Worm (Caenorhabditis elegans): ENCODE measurements around the gene nhr-178.

The nhr-178 gene

DNA sequence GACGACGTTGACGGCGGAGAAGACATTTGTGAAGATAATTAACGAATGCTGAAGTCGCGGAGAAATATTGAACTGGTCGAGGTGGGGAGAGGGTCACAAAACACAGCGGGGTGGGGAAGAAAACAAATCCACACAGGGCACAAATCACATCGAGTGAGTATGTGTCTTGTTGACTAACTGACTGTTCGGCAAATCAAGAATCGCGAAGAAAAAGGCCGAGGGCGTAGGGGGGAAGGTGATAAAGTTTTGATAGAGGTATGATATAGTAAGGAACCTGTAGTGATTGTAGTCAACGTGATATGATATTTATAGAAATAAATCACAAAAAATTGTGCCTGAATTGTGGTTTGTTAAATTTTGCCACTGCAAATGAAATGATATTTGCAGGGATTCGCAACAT is at the start of gene nhr-178:
TSS of gene nhr-178 (minus strand) at position 164 of the 400 bp plus-strand sequence.
- TF ChIP-seq ceh-36 (tag; optimal IDR thresholded peaks at IDR 0.05) (no peak), ama-1 (optimal IDR thresholded peaks at IDR 0.05) (no peak), ceh-13 (GFP tag; optimal IDR thresholded peaks at IDR 0.05) (no peak), tbx-37 (GFP tag; conservative IDR thresholded peaks at IDR 0.05) (no peak), B0310.2 (tag; optimal IDR thresholded peaks at IDR 0.05) (no peak), sea-1 (GFP tag; conservative IDR thresholded peaks at IDR 0.05) (no peak), ets-7 (tag; optimal IDR thresholded peaks at IDR 0.05) (no peak)

- TF ChIP-seq tbx-11 (GFP tag; IDR thresholded peaks at IDR 0.05) (no peak), sea-1 (GFP tag; conservative IDR thresholded peaks at IDR 0.05) (no peak), aly-1 (tag; optimal IDR thresholded peaks at IDR 0.05) (no peak), hnd-1 (tag; optimal IDR thresholded peaks at IDR 0.05) (no peak), tbx-37 (GFP tag; conservative IDR thresholded peaks at IDR 0.05) (no peak), tra-4 (tag; optimal IDR thresholded peaks at IDR 0.05) (no peak), ama-1 (optimal IDR thresholded peaks at IDR 0.05) (no peak), scrt-1 (GFP tag; IDR thresholded peaks at IDR 0.05) (no peak), hmbx-1 (tag; optimal IDR thresholded peaks at IDR 0.05) (no peak), pes-1 (GFP tag; IDR thresholded peaks at IDR 0.05) (no peak), flt-1 (GFP tag; IDR thresholded peaks at IDR 0.05) (no peak), F13C5.2 (tag; optimal IDR thresholded peaks at IDR 0.05) (no peak), ceh-36 (tag; optimal IDR thresholded peaks at IDR 0.05) (no peak)
These were observed 47.1 kb upstream of the nhr-178 start, which contains the start of gene irld-11 for ce11 chrV:1654845-1655244. Gene irld-11 (plus strand): TSS chrV:1655145.

DNA sequence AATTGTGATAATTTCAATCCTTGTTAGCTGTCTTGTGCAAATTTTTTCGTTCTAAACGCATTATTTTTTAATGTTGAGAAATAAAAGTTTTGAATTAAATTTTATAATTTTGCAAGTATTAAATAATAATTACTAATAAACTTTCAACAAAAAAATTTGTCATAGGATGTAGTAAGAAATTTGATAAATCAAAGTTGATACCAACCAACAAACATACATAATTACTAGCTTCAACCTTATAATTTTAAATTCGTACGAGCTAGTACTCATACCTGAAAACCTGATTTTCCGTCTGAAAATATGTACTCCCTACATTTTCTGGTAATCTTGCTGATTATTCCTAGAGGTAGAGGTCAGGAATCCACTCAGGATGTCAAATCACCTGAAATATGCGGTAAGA is 43.3 kb upstream of the nhr-178 start, which contains the start of gene irld-44:
TSS of gene irld-44 (plus strand) at position 301 of the 400 bp plus-strand sequence.
- no peak for TF ChIP-seq flt-1 (GFP tag; IDR thresholded peaks at IDR 0.05)
- no peak for TF ChIP-seq F13C5.2 (tag; optimal IDR thresholded peaks at IDR 0.05)
- no peak for TF ChIP-seq scrt-1 (GFP tag; IDR thresholded peaks at IDR 0.05)
- TF ChIP-seq hnd-1 (tag; optimal IDR thresholded peaks at IDR 0.05) = no peak
- TF ChIP-seq tra-4 (tag; optimal IDR thresholded peaks at IDR 0.05) = no peak
- no peak for TF ChIP-seq hmg-4 (GFP tag; optimal IDR thresholded peaks at IDR 0.05)
- TF ChIP-seq ceh-36 (tag; optimal IDR thresholded peaks at IDR 0.05) = no peak
- TF ChIP-seq ceh-13 (GFP tag; optimal IDR thresholded peaks at IDR 0.05) = no peak
- no peak for TF ChIP-seq aly-1 (tag; optimal IDR thresholded peaks at IDR 0.05)
- no peak for TF ChIP-seq ets-7 (tag; optimal IDR thresholded peaks at IDR 0.05)
- no peak for TF ChIP-seq tbx-37 (GFP tag; conservative IDR thresholded peaks at IDR 0.05)
- TF ChIP-seq ama-1 (optimal IDR thresholded peaks at IDR 0.05) = no peak

DNA sequence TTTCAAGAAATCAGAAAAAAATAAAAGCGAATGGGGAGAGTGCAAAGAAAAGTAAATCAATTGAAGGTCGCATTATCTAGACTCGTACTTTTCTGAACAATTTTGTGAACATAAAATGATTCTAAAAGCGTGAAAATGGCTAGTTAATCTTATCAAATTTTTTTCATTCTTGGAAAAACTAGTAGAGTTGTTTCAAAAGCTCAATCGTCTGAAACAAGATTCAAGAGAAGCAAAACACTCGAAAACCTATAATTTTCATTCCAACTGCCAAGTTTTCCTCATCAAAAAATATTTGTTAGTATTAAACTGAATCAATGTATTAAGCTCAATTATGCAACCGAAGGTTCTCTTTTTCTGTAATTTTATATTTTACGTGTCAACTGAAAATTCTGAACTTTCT is 40.2 kb upstream of the nhr-178 start, which contains the start of gene irld-45:
TSS of gene irld-45 (plus strand) at position 301 of the 400 bp plus-strand sequence.
- TF ChIP-seq F13C5.2 (tag; optimal IDR thresholded peaks at IDR 0.05) (no peak), tra-4 (tag; optimal IDR thresholded peaks at IDR 0.05) (no peak), hmbx-1 (tag; optimal IDR thresholded peaks at IDR 0.05) (no peak), hnd-1 (tag; optimal IDR thresholded peaks at IDR 0.05) (no peak), ceh-36 (tag; optimal IDR thresholded peaks at IDR 0.05) (no peak), pes-1 (GFP tag; IDR thresholded peaks at IDR 0.05) (no peak), tbx-11 (GFP tag; IDR thresholded peaks at IDR 0.05) (no peak), flt-1 (GFP tag; IDR thresholded peaks at IDR 0.05) (no peak), ceh-13 (GFP tag; optimal IDR thresholded peaks at IDR 0.05) (no peak), aly-1 (tag; optimal IDR thresholded peaks at IDR 0.05) (no peak), ama-1 (optimal IDR thresholded peaks at IDR 0.05) (no peak), hmg-4 (GFP tag; optimal IDR thresholded peaks at IDR 0.05) (no peak), scrt-1 (GFP tag; IDR thresholded peaks at IDR 0.05) (no peak), sea-1 (GFP tag; conservative IDR thresholded peaks at IDR 0.05) (no peak)

- no peak for TF ChIP-seq tbx-37 (GFP tag; conservative IDR thresholded peaks at IDR 0.05)
- TF ChIP-seq scrt-1 (GFP tag; IDR thresholded peaks at IDR 0.05) = no peak
- TF ChIP-seq flt-1 (GFP tag; IDR thresholded peaks at IDR 0.05) = no peak
These were observed 36.1 kb upstream of the nhr-178 start, which contains the start of gene alh-2 for ce11 chrV:1643886-1644285. Gene alh-2 (plus strand): TSS chrV:1644169.

- TF ChIP-seq ets-7 (tag; optimal IDR thresholded peaks at IDR 0.05) (no peak), hnd-1 (tag; optimal IDR thresholded peaks at IDR 0.05) (no peak), tra-4 (tag; optimal IDR thresholded peaks at IDR 0.05) (no peak), ceh-13 (GFP tag; optimal IDR thresholded peaks at IDR 0.05) (no peak), sea-1 (GFP tag; conservative IDR thresholded peaks at IDR 0.05) (no peak), ama-1 (optimal IDR thresholded peaks at IDR 0.05) (no peak), aly-1 (tag; optimal IDR thresholded peaks at IDR 0.05) (no peak), hmbx-1 (tag; optimal IDR thresholded peaks at IDR 0.05) (no peak), B0310.2 (tag; optimal IDR thresholded peaks at IDR 0.05) (no peak), flt-1 (GFP tag; IDR thresholded peaks at IDR 0.05) (no peak), scrt-1 (GFP tag; IDR thresholded peaks at IDR 0.05) (no peak), F13C5.2 (tag; optimal IDR thresholded peaks at IDR 0.05) (no peak), ceh-36 (tag; optimal IDR thresholded peaks at IDR 0.05) (no peak), tbx-37 (GFP tag; conservative IDR thresholded peaks at IDR 0.05) (no peak), hmg-4 (GFP tag; optimal IDR thresholded peaks at IDR 0.05) (no peak), pes-1 (GFP tag; IDR thresholded peaks at IDR 0.05) (no peak)
These were observed 35.0 kb upstream of the nhr-178 start for ce11 chrV:1642768-1643167.

DNA sequence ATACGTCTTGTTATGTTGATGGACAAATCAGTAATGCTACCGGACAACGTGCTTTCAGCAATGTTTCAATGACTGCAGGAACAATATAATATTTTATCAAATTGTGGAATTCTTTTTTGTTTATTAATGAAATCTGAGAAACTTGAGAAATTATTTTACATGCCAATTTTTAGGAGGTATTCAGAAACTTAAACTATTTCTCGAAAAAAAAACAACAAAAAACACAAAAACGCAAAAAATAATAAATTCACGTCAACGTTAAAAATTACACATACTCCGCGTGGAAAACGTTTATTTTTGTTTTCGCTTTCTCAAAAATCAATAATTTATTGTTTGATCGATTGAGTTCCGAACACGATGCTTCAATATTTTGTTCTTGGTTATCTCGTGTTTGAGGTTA is 34.4 kb upstream of the nhr-178 start, which contains the start of gene Y46H3D.1:
TSS of gene Y46H3D.1 (plus strand) at position 301 of the 400 bp plus-strand sequence.
- TF ChIP-seq hmbx-1 (tag; optimal IDR thresholded peaks at IDR 0.05) (no peak), ama-1 (optimal IDR thresholded peaks at IDR 0.05) (no peak), ceh-36 (tag; optimal IDR thresholded peaks at IDR 0.05) (no peak), ets-7 (tag; optimal IDR thresholded peaks at IDR 0.05) (no peak)

DNA sequence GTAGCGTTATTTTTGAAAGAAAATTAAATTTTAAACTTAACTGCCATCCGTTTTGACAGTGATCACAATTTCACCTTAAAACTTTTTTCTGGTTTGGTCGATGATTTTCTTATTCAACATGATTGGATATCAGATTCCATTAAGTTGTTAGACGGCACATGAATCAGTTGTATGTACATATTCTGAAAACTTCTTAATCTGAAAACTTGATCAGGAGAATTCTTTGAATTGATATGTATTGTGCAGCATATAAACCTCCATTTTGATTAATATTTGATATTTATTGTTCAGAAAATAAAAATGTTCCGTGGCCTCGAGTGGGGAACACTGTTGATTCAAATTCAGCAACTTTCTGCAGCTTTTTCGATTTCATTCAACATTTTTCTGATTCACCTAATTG is 32.3 kb upstream of the nhr-178 start, which contains the start of gene str-221:
TSS of gene str-221 (plus strand) at position 301 of the 400 bp plus-strand sequence.
- no peak for TF ChIP-seq pes-1 (GFP tag; IDR thresholded peaks at IDR 0.05)
- no peak for TF ChIP-seq B0310.2 (tag; optimal IDR thresholded peaks at IDR 0.05)
- no peak for TF ChIP-seq hmg-4 (GFP tag; optimal IDR thresholded peaks at IDR 0.05)
- no peak for TF ChIP-seq F13C5.2 (tag; optimal IDR thresholded peaks at IDR 0.05)
- TF ChIP-seq aly-1 (tag; optimal IDR thresholded peaks at IDR 0.05) = no peak
- TF ChIP-seq ama-1 (optimal IDR thresholded peaks at IDR 0.05) = no peak
- no peak for TF ChIP-seq tbx-37 (GFP tag; conservative IDR thresholded peaks at IDR 0.05)
- TF ChIP-seq hnd-1 (tag; optimal IDR thresholded peaks at IDR 0.05) = no peak
- no peak for TF ChIP-seq sea-1 (GFP tag; conservative IDR thresholded peaks at IDR 0.05)
- TF ChIP-seq ets-7 (tag; optimal IDR thresholded peaks at IDR 0.05) = no peak
- TF ChIP-seq hmbx-1 (tag; optimal IDR thresholded peaks at IDR 0.05) = no peak
- no peak for TF ChIP-seq flt-1 (GFP tag; IDR thresholded peaks at IDR 0.05)
- no peak for TF ChIP-seq ceh-36 (tag; optimal IDR thresholded peaks at IDR 0.05)
- TF ChIP-seq ceh-13 (GFP tag; optimal IDR thresholded peaks at IDR 0.05) = no peak
- no peak for TF ChIP-seq tbx-11 (GFP tag; IDR thresholded peaks at IDR 0.05)
- no peak for TF ChIP-seq tra-4 (tag; optimal IDR thresholded peaks at IDR 0.05)
- TF ChIP-seq scrt-1 (GFP tag; IDR thresholded peaks at IDR 0.05) = no peak
